Fruit fly (Drosophila melanogaster): ENCODE measurements around the gene Cyp4d20.

DNA sequence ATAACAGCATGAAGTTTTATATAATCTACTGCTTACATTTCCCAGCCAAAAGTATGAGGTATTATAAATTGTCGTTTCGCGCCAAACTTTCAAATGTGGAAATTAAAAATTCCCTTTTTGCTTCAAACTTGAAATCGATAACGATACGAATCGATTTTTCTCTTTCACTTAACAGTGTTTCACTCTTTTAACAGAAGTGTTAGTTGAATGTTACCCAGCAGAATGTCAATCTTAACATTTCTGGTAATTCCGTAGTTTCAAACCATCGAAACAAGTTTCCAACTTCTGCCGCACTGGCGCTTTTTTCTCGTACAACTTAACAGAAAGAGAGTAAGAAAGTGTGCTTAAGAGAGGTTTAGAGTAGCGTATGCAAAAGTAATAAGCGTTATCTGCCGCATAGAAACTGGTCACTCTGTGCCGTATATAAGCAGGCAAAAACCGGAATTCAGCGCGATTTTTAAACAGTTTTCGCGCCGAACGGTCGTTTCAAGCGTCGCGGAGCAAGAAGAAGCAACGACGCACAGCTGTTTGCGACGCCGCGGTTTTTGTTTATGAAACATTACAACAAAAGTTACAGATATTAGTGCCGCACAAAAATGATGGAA, 11.7 kb downstream of the Cyp4d20 start:
- TF ChIP-seq lola (GFP tag; optimal IDR thresholded peaks at IDR 0.05) (no peak), Mio (GFP tag; optimal IDR thresholded peaks at IDR 0.05) (no peak), N (GFP tag; optimal IDR thresholded peaks at IDR 0.05) (no peak), pan (optimal IDR thresholded peaks at IDR 0.05) (no peak), Hr78 (GFP tag; optimal IDR thresholded peaks at IDR 0.05) (no peak), dl (GFP tag; optimal IDR thresholded peaks at IDR 0.05; ENCODE audit: insufficient read depth in 1 of 2, partially characterized antibody in 2 of 2) (no peak), CG9705 (GFP tag; optimal IDR thresholded peaks at IDR 0.05) (no peak), tai (GFP tag; optimal IDR thresholded peaks at IDR 0.05) (peak; percentile 35), Vsx2 (GFP tag; optimal IDR thresholded peaks at IDR 0.05; ENCODE audit: partially characterized antibody) (peak; percentile 28), fru (GFP tag; optimal IDR thresholded peaks at IDR 0.05) (peak; percentile 100), h (GFP tag; optimal IDR thresholded peaks at IDR 0.05) (peak; percentile 38), HLH106 (tag; optimal IDR thresholded peaks at IDR 0.05) (peak; percentile 4)
